Fruit fly (Drosophila melanogaster): ENCODE data around the gene pes.

pes gene

DNA sequence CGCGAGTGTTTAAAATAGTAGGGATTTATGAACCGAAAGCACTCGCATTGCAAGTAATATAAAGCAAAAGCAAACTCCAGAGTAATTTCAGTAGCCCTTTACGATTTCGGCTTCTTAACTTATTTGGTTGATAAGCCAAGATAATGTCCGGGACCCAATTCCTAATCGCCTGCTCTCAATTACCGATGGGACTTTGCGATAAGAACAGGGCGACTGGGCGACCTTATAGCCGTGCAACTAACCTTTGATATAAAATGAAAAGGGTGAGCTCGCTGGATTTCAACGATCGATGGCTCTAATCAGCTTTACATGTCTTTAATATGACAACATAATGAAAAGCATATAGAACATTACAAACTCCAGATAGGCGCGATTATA lies 4.1 kb upstream of the pes start, which contains the start of gene CG7227:
Gene CG7227 (minus strand): TSS at position 72 of the 378 bp plus-strand sequence.
- TF ChIP-seq Dll (optimal IDR thresholded peaks at IDR 0.05) (no peak), CG8478 (optimal IDR thresholded peaks at IDR 0.05) (no peak), psq (optimal IDR thresholded peaks at IDR 0.05) (no peak), usp (GFP tag; optimal IDR thresholded peaks at IDR 0.05) (no peak), EcR (GFP tag; optimal IDR thresholded peaks at IDR 0.05) (no peak)

DNA sequence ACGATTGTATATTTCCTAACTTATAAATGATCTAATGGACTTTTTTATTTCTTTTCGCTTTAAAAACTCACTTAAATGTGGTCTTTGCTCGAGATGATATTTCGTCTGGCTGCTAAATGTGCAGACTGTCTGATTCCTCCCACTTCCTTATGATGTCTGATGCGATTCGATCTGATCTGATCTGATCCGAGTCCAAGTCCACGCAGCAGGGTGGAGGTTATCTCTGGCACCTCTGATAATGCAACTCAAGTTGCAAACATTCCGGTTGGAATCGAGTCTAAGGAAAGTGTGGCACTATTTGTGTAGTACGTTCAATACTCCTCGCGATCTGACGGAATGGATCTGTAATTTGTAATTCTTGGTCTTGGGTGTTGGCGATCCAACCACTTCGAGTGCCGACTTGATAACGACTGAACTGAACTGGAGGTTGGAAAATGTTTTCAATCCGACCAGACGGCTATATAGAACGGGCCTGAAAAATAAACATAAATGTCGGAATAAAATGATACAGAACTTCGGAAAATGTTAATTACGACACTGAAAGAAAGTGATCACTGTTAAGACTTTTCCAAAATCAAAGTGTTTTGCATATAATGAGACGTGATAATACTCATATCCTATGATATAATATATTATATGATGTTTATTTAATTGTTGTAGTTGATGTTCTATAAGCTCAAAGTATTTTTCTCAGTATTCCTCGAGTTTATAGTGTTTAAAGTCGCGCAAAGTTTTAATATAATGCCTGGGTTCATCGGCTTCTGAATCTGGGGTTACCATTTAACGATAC lies 3.5 kb upstream of the pes start:
- TF ChIP-seq EcR (GFP tag; optimal IDR thresholded peaks at IDR 0.05) (no peak), pan (optimal IDR thresholded peaks at IDR 0.05) (no peak), psq (optimal IDR thresholded peaks at IDR 0.05) (no peak), CG8478 (optimal IDR thresholded peaks at IDR 0.05) (no peak), usp (GFP tag; optimal IDR thresholded peaks at IDR 0.05) (no peak), Dll (optimal IDR thresholded peaks at IDR 0.05) (no peak)

DNA sequence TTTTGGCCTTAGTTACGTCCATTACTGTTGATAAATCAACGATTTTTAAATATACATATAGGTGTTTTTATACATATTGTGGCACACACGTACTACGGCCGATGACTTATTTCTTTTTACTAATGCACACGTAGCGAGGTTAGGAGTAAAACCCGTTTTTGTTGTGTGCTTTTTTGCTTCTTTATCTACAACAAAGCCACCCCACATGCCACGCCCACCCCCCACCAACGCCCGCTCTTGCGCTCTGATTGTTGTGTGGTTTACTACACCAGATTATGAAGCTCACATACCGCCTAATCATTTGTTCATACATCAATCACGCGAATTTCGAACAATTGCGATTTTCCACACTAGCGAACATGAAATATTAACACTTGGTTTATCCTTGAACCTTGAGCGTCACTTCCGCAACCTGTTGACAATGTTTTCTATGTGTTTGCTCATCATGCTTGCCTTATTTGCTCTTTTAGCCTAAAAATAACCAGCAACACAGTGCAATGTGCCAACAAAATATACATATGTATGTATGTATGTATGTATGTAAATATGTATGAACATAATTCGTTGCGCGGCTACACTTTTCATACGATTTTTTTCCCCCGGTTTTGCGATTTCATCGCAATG lies 810 bp downstream of the pes start:
- TF ChIP-seq pan (optimal IDR thresholded peaks at IDR 0.05) = no peak
- no peak for TF ChIP-seq CG8478 (optimal IDR thresholded peaks at IDR 0.05)
- TF ChIP-seq EcR (GFP tag; optimal IDR thresholded peaks at IDR 0.05) = no peak
- no peak for TF ChIP-seq Dll (optimal IDR thresholded peaks at IDR 0.05)
- TF ChIP-seq usp (GFP tag; optimal IDR thresholded peaks at IDR 0.05) = no peak
- TF ChIP-seq psq (optimal IDR thresholded peaks at IDR 0.05) = no peak

DNA sequence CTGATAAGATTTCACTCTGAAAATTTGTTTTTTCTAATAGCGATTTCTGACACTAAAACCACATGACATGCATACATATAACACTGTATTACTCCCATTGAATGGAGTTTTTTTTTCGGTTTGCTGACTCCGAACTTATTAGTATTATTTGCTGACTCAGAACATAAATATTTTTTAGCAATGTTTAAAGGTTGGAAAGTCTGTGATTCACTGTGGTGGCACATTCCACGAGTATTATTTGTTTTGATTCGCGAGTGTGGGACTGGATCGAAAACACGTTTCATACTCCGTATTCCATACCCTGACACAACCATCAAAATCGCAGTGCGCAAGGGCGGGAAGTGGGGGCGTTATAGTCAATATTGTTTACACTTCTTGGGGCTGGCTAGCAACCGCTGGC lies 1.3 kb downstream of the pes start:
- TF ChIP-seq Dll (optimal IDR thresholded peaks at IDR 0.05) (no peak), pan (optimal IDR thresholded peaks at IDR 0.05) (no peak), usp (GFP tag; optimal IDR thresholded peaks at IDR 0.05) (no peak), CG8478 (optimal IDR thresholded peaks at IDR 0.05) (no peak), psq (optimal IDR thresholded peaks at IDR 0.05) (no peak), EcR (GFP tag; optimal IDR thresholded peaks at IDR 0.05) (no peak)

DNA sequence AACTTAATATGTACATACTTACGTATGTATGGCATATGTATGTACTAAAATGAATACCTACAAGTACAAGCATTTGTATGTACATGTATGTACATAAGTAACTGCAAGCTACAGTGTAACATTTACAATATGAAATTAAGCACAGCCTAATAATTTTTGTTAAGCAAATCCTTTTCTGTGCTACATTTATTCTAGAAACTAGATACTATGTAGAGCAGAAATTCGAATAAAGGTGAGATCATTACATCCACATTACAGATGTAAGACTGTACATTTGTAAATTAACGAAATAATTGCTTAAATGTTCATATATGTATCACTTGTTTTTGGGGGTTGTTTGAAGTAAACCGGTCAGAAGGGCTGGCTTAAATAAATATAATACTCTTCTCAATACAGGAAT lies 2.0 kb downstream of the pes start:
- TF ChIP-seq usp (GFP tag; optimal IDR thresholded peaks at IDR 0.05) (no peak), EcR (GFP tag; optimal IDR thresholded peaks at IDR 0.05) (no peak), pan (optimal IDR thresholded peaks at IDR 0.05) (no peak), Dll (optimal IDR thresholded peaks at IDR 0.05) (no peak)

DNA sequence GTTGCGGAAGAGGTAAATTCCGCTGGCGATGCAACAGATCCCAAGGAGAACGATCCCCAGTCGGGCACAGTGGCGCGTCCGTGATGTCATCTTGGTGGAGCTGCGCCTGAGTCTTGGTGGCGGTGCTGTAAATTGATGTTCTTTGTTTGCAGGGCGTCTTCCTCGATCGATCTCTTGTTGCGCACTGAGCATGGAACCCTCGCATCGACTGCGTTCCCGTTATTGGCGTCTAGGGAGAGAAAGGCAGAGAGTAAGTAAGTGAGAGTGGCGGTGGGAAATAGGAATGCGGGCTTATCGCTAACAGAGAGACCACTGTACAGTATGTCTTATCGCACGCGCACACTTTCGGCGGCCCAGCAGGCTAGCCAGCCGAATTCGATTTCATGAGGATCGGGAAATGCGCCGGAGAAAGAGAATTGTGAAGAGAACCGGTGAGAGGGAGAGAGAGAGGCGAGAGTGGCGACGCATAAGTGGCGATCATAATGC lies 2.5 kb downstream of the pes start:
- TF ChIP-seq psq (optimal IDR thresholded peaks at IDR 0.05) (no peak), Dll (optimal IDR thresholded peaks at IDR 0.05) (peak; percentile 93)

DNA sequence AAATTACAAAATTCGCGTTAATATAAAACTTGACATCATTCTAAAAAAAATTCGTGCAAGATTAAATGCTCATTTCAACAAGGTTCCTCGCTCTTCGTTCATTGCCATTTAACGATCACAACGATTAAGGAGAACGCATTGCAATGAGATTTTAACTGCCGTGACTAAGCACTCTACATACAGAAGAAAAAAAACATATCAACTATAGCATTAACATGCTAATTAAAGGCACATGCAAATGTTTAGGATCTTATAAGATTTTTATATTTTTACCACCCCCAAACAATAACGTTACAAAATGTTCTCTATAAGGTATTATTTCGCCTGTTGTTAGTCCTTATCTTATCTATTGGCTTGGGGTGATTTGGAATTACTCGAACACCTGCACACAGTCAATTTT lies 3.3 kb downstream of the pes start:
- TF ChIP-seq Dll (optimal IDR thresholded peaks at IDR 0.05) = no peak
- TF ChIP-seq EcR (GFP tag; optimal IDR thresholded peaks at IDR 0.05) = no peak
- TF ChIP-seq usp (GFP tag; optimal IDR thresholded peaks at IDR 0.05) = no peak
- TF ChIP-seq CG8478 (optimal IDR thresholded peaks at IDR 0.05) = no peak
- TF ChIP-seq pan (optimal IDR thresholded peaks at IDR 0.05) = no peak
- TF ChIP-seq psq (optimal IDR thresholded peaks at IDR 0.05) = no peak

DNA sequence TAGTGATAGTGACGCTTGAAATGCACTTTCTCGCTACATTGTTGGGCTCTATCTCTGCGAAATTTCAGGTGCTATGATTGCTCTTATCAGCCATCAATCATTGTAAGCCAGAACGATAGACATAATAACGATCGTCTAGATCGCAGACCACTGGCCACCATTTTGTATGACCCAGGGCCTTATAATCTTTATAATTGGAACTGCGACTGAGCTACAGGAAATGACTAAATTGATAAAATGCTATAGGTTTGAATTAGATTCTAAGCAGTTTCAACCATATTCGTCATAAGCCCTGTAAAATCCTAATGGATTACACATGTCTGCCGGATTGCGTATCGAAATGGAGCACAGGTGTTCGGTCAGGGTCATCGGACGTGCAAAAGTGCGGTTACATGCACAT lies 4.1 kb downstream of the pes start:
- no peak for TF ChIP-seq EcR (GFP tag; optimal IDR thresholded peaks at IDR 0.05)
- TF ChIP-seq Dll (optimal IDR thresholded peaks at IDR 0.05) = no peak
- no peak for TF ChIP-seq psq (optimal IDR thresholded peaks at IDR 0.05)
- no peak for TF ChIP-seq CG8478 (optimal IDR thresholded peaks at IDR 0.05)
- TF ChIP-seq usp (GFP tag; optimal IDR thresholded peaks at IDR 0.05) = no peak
- TF ChIP-seq pan (optimal IDR thresholded peaks at IDR 0.05) = no peak

DNA sequence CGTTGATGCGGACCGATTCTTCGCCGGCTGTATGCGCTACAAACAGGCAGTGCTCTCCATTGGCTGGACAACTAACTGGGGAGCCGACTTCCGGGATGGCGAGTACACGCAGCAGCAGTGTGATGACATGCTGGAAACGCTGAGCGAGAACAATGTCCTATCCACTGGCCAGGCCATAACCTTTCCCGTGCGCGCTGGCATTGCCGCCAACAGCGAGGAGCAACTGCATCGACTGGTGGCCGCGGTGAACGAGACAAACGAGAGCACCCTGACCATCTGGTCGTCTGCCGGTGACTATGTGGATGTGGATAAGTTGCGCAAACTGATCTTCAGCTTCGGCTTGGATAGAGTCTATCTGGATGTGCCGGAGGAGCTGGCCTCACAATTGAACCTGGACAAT lies 7.8 kb downstream of the pes start:
- TF ChIP-seq EcR (GFP tag; optimal IDR thresholded peaks at IDR 0.05) (no peak), usp (GFP tag; optimal IDR thresholded peaks at IDR 0.05) (no peak), Dll (optimal IDR thresholded peaks at IDR 0.05) (no peak), pan (optimal IDR thresholded peaks at IDR 0.05) (no peak), CG8478 (optimal IDR thresholded peaks at IDR 0.05) (no peak), psq (optimal IDR thresholded peaks at IDR 0.05) (no peak)

DNA sequence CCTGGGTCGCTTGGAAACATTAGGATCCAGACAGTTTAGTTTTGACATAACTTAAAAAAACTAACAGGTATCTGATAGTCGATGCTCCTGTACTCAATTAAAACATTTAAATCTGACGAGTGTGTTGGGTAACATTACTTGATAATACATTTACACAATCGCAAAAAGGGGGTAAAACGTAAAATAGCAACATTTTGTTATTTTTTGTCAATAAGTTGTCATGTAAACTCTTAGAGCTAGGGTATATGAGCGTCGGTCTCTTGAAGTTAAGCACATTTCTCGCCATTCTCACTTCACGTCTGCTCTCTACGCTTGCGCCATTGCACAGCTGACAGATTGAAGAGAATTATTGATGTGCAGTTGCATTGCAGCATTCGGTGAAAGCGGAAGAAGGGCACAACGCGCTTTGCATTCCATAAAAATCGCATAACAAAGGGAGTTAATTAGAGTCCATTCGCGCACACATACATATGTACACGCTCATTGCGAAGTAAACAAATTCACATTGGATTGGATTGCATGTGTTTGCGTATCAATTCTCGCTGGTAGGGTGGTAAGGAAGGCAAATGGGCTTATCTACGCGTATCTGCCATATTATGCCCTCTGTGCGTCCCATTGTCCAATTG lies 9.0 kb downstream of the pes start:
- TF ChIP-seq usp (GFP tag; optimal IDR thresholded peaks at IDR 0.05) (no peak), psq (optimal IDR thresholded peaks at IDR 0.05) (no peak), pan (optimal IDR thresholded peaks at IDR 0.05) (no peak), EcR (GFP tag; optimal IDR thresholded peaks at IDR 0.05) (no peak), Dll (optimal IDR thresholded peaks at IDR 0.05) (no peak), CG8478 (optimal IDR thresholded peaks at IDR 0.05) (no peak)

DNA sequence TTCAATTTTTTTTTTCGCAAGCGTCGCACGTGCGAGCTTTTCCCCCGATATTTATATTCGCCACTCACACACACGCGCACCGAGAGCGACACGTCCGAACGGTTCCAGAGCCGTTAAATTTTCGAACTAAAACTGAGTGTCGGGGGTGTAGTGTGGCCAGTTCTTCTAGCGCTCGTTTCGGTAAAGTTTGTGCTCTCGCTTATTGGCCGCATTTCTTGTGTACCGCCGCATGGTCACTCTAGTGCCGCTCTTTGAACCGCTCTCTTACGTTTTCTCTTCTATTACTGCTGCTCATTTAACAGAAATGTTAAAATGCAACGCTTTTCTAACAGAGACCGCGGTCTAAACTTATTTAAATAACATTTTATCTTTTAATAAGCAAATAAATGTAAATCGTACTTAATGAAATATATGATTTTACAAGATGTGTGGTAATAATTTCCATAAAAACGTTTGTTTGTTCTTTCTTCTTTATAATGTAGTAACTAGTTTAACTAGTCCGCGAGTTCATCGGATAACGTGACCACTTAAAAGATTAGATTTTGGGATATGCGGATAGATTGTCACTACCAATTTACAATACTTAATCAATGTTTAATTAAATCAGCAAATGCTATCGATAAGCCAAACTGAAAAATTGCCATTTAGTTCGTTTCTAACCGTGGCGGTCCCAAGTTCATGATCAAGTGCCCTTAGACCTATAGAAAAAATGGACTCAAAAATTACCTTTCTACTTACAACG lies 9.8 kb downstream of the pes start, which contains the start of gene Snoo:
Gene Snoo (minus strand): TSS at position 138 of the 742 bp plus-strand sequence.
- TF ChIP-seq CG8478 (optimal IDR thresholded peaks at IDR 0.05) (no peak), psq (optimal IDR thresholded peaks at IDR 0.05) (no peak), pan (optimal IDR thresholded peaks at IDR 0.05) (no peak), usp (GFP tag; optimal IDR thresholded peaks at IDR 0.05) (no peak), EcR (GFP tag; optimal IDR thresholded peaks at IDR 0.05) (no peak), Dll (optimal IDR thresholded peaks at IDR 0.05) (no peak)
